Worm (Caenorhabditis elegans) whole organism, mixed stage, embryonic: ENCODE measurements around the gene nhr-88.

ENCODE experiments used
- M03D4.4 ChIP-seq: sonication (generic microtip); optimal IDR thresholded peaks from 2 replicates; lab custom pipeline; 2017; ENCODE audit warnings: mild to moderate bottlenecking, missing genetic modification characterization, missing compliant biosample characterization
- bed-3 ChIP-seq: fragments of 200-800 bp; sonication (Bioruptor generic); optimal IDR thresholded peaks from 3 replicates; lab custom pipeline; 2018; ENCODE audit warnings: mild to moderate bottlenecking, missing genetic modification characterization, moderate library complexity, missing compliant biosample characterization
- blmp-1 ChIP-seq: fragments of 150-350 bp; optimal IDR thresholded peaks from 2 replicates; lab custom pipeline; 2014; ENCODE audit warnings: missing biosample characterization, missing genetic modification characterization
- ceh-39 ChIP-seq: fragments of 150-350 bp; optimal IDR thresholded peaks from 2 replicates; lab custom pipeline; 2014; ENCODE audit warnings: missing biosample characterization, missing genetic modification characterization
- ceh-83 ChIP-seq: fragments of 200-800 bp; sonication (Bioruptor generic); optimal IDR thresholded peaks from 2 replicates; lab custom pipeline; 2018; ENCODE audit warnings: mild to moderate bottlenecking, missing genetic modification characterization, missing compliant biosample characterization
- ces-1 ChIP-seq: fragments of 150-350 bp; optimal IDR thresholded peaks from 2 replicates; lab custom pipeline; 2014; ENCODE audit warnings: missing biosample characterization, missing genetic modification reagents, missing genetic modification characterization
- cnd-1 ChIP-seq: fragments of 200-800 bp; sonication (Bioruptor generic); optimal IDR thresholded peaks from 2 replicates; lab custom pipeline; 2018; ENCODE audit warnings: mild to moderate bottlenecking, missing genetic modification characterization, missing compliant biosample characterization
- drap-1 ChIP-seq: fragments of 200-800 bp; sonication (Bioruptor generic); optimal IDR thresholded peaks from 3 replicates; lab custom pipeline; 2018; ENCODE audit warnings: mild to moderate bottlenecking, missing genetic modification characterization, missing compliant biosample characterization
- elt-1 ChIP-seq: sonication (generic microtip); optimal IDR thresholded peaks from 2 replicates; lab custom pipeline; 2017; ENCODE audit warnings: missing genetic modification characterization, mild to moderate bottlenecking, missing compliant biosample characterization, antibody characterized with exemption, moderate library complexity, borderline replicate concordance; ENCODE audit not compliant: insufficient read depth
- elt-3 ChIP-seq: fragments of 150-350 bp; optimal IDR thresholded peaks from 2 replicates; lab custom pipeline; 2014; ENCODE audit warnings: missing biosample characterization, missing genetic modification characterization
- flh-1 ChIP-seq: fragments of 200-800 bp; sonication (Bioruptor generic); optimal IDR thresholded peaks from 2 replicates; lab custom pipeline; 2018; ENCODE audit warnings: mild to moderate bottlenecking, missing genetic modification characterization, moderate library complexity, missing compliant biosample characterization
- ham-2 ChIP-seq: fragments of 200-800 bp; sonication (Bioruptor generic); optimal IDR thresholded peaks from 2 replicates; lab custom pipeline; 2018; ENCODE audit warnings: mild to moderate bottlenecking, missing genetic modification characterization, missing compliant biosample characterization
- hlh-1 ChIP-seq: fragments of 150-350 bp; optimal IDR thresholded peaks from 2 replicates; lab custom pipeline; 2014; ENCODE audit warnings: missing biosample characterization, missing genetic modification reagents, missing genetic modification characterization
- lin-13 ChIP-seq: fragments of 150-350 bp; optimal IDR thresholded peaks from 2 replicates; lab custom pipeline; 2014; ENCODE audit warnings: missing biosample characterization, missing genetic modification characterization
- lin-32 ChIP-seq: fragments of 200-800 bp; sonication (Bioruptor generic); optimal IDR thresholded peaks from 2 replicates; lab custom pipeline; 2018; ENCODE audit warnings: mild to moderate bottlenecking, missing genetic modification characterization, missing compliant biosample characterization
- lsy-2 ChIP-seq: fragments of 150-350 bp; optimal IDR thresholded peaks from 2 replicates; lab custom pipeline; 2014; ENCODE audit warnings: missing biosample characterization, missing genetic modification characterization
- mab-5 ChIP-seq: fragments of 150-350 bp; optimal IDR thresholded peaks from 2 replicates; lab custom pipeline; 2014; ENCODE audit warnings: missing biosample characterization, missing genetic modification characterization
- mep-1 ChIP-seq: fragments of 150-350 bp; optimal IDR thresholded peaks from 2 replicates; lab custom pipeline; 2017; ENCODE audit warnings: missing biosample characterization, missing genetic modification reagents, missing genetic modification characterization, inconsistent platforms
- mls-2 ChIP-seq: sonication (generic microtip); optimal IDR thresholded peaks from 2 replicates; lab custom pipeline; 2016; ENCODE audit warnings: mild to moderate bottlenecking, missing genetic modification characterization, moderate library complexity, missing compliant biosample characterization
- nhr-12 ChIP-seq: fragments of 150-350 bp; optimal IDR thresholded peaks from 2 replicates; lab custom pipeline; 2014; ENCODE audit warnings: missing biosample characterization, missing genetic modification characterization
- nhr-2 ChIP-seq: fragments of 150-350 bp; optimal IDR thresholded peaks from 2 replicates; lab custom pipeline; 2014; ENCODE audit warnings: missing biosample characterization, missing genetic modification characterization
- nhr-237 ChIP-seq: fragments of 150-350 bp; optimal IDR thresholded peaks from 2 replicates; lab custom pipeline; 2014; ENCODE audit warnings: missing biosample characterization, missing genetic modification characterization
- nhr-28 ChIP-seq: fragments of 150-350 bp; optimal IDR thresholded peaks from 2 replicates; lab custom pipeline; 2014; ENCODE audit warnings: missing biosample characterization, missing genetic modification characterization
- nhr-76 ChIP-seq: sonication (generic microtip); optimal IDR thresholded peaks from 2 replicates; lab custom pipeline; 2017; ENCODE audit warnings: missing biosample characterization, missing genetic modification characterization
- pha-4 ChIP-seq: fragments of 150-350 bp; optimal IDR thresholded peaks from 2 replicates; lab custom pipeline; 2018; ENCODE audit warnings: missing biosample characterization, missing genetic modification reagents, missing genetic modification characterization
- sem-2 ChIP-seq: fragments of 200-800 bp; sonication (Bioruptor generic); optimal IDR thresholded peaks from 2 replicates; lab custom pipeline; 2018; ENCODE audit warnings: mild to moderate bottlenecking, missing genetic modification characterization, missing compliant biosample characterization
- snpc-4 ChIP-seq: fragments of 150-350 bp; optimal IDR thresholded peaks from 2 replicates; lab custom pipeline; 2014; ENCODE audit warnings: missing biosample characterization, missing genetic modification characterization
- sptf-1 ChIP-seq: sonication (generic microtip); optimal IDR thresholded peaks from 2 replicates; lab custom pipeline; 2017; ENCODE audit warnings: mild to moderate bottlenecking, missing genetic modification characterization, moderate library complexity, missing compliant biosample characterization
- tbx-8 ChIP-seq: fragments of 200-800 bp; sonication (Bioruptor generic); optimal IDR thresholded peaks from 2 replicates; lab custom pipeline; 2018; ENCODE audit warnings: mild to moderate bottlenecking, missing genetic modification characterization, moderate library complexity, missing compliant biosample characterization
- unc-120 ChIP-seq: sonication (generic microtip); optimal IDR thresholded peaks from 2 replicates; lab custom pipeline; 2017; ENCODE audit warnings: missing genetic modification characterization, missing compliant biosample characterization; ENCODE audit not compliant: poor library complexity, severe bottlenecking
- unc-39 ChIP-seq: fragments of 150-350 bp; optimal IDR thresholded peaks from 2 replicates; lab custom pipeline; 2014; ENCODE audit warnings: missing biosample characterization, missing genetic modification characterization
- unc-62 ChIP-seq: fragments of 150-350 bp; optimal IDR thresholded peaks from 2 replicates; lab custom pipeline; 2014; ENCODE audit warnings: missing biosample characterization, missing genetic modification reagents, missing genetic modification characterization
- zip-8 ChIP-seq: fragments of 150-350 bp; optimal IDR thresholded peaks from 2 replicates; lab custom pipeline; 2014; ENCODE audit warnings: missing biosample characterization, missing genetic modification characterization
- ztf-11 ChIP-seq: fragments of 150-350 bp; optimal IDR thresholded peaks from 2 replicates; lab custom pipeline; 2014; ENCODE audit warnings: missing biosample characterization, missing genetic modification characterization

nhr-88 gene

ce11 chrII:2987854-2988350 lies 11.5 kb downstream of the nhr-88 start, which contains the start of gene lido-7:
TSS of gene lido-7 (plus strand) at chrII:2988300.
- TF ChIP-seq sptf-1 (peak; percentile 40), nhr-237 (tag; lab: Kevin White, UChicago) (no peak), hlh-1 (tag; lab: Kevin White, UChicago) (peak; percentile 8), ztf-11 (no peak), elt-3 (no peak), nhr-2 (tag; lab: Kevin White, UChicago) (peak; percentile 30), unc-120 (tag; lab: Kevin White, UChicago) (peak; percentile 37), mep-1 (no peak), lsy-2 (tag; lab: Kevin White, UChicago) (peak; percentile 25), ceh-83 (GFP tag; lab: Kevin White, UChicago) (no peak), M03D4.4 (tag; lab: Kevin White, UChicago) (peak; percentile 3), drap-1 (no peak), blmp-1 (tag; lab: Kevin White, UChicago) (no peak), elt-1 (tag; lab: Kevin White, UChicago) (no peak), cnd-1 (tag; lab: Kevin White, UChicago) (no peak), ceh-39 (tag; lab: Kevin White, UChicago) (no peak), nhr-12 (no peak), snpc-4 (no peak), pha-4 (peak; percentile 12), bed-3 (GFP tag; lab: Kevin White, UChicago) (no peak), flh-1 (GFP tag; lab: Kevin White, UChicago) (no peak), unc-62 (GFP tag; lab: Kevin White, UChicago) (no peak), unc-39 (no peak), zip-8 (tag; lab: Kevin White, UChicago) (no peak), mls-2 (tag; lab: Kevin White, UChicago) (no peak), tbx-8 (GFP tag; lab: Kevin White, UChicago) (no peak), mab-5 (tag; lab: Kevin White, UChicago) (no peak), lin-32 (GFP tag; lab: Kevin White, UChicago) (peak; percentile 21), ces-1 (no peak), lin-13 (peak; percentile 5), ham-2 (GFP tag; lab: Kevin White, UChicago) (no peak), nhr-76 (tag; lab: Kevin White, UChicago) (no peak), sem-2 (GFP tag; lab: Kevin White, UChicago) (no peak), nhr-28 (tag; lab: Kevin White, UChicago) (no peak)
- TF ChIP-seq, all 35 proteins: peak for 9

ce11 chrII:2990089-2990488 lies 13.7 kb downstream of the nhr-88 start:
- no peak for TF ChIP-seq nhr-76 (tag; lab: Kevin White, UChicago)
- TF ChIP-seq ham-2 (GFP tag; lab: Kevin White, UChicago), result peak; percentile 52

- TF ChIP-seq nhr-237 (tag; lab: Kevin White, UChicago) (no peak), sem-2 (GFP tag; lab: Kevin White, UChicago) (no peak), ceh-39 (tag; lab: Kevin White, UChicago) (no peak), ceh-83 (GFP tag; lab: Kevin White, UChicago) (no peak), mls-2 (tag; lab: Kevin White, UChicago) (no peak), tbx-8 (GFP tag; lab: Kevin White, UChicago) (no peak), lin-32 (GFP tag; lab: Kevin White, UChicago) (no peak), unc-62 (GFP tag; lab: Kevin White, UChicago) (no peak)
Observed at ce11 chrII:2991555-2992083, 15.2 kb downstream of the nhr-88 start, which contains the start of gene K08A2.2. TSS of gene K08A2.2 (plus strand) at chrII:2991605.

- TF ChIP-seq lin-13, result no peak
- no peak for TF ChIP-seq elt-1 (tag; lab: Kevin White, UChicago)
- no peak for TF ChIP-seq nhr-12
- no peak for TF ChIP-seq nhr-2 (tag; lab: Kevin White, UChicago)
- TF ChIP-seq, all 35 proteins: peak for 0
Observed at ce11 chrII:2992300-2992699, 15.9 kb downstream of the nhr-88 start.
